Worm (Caenorhabditis elegans): Measurements from ENCODE around the gene Y57A10C.11.

DNA sequence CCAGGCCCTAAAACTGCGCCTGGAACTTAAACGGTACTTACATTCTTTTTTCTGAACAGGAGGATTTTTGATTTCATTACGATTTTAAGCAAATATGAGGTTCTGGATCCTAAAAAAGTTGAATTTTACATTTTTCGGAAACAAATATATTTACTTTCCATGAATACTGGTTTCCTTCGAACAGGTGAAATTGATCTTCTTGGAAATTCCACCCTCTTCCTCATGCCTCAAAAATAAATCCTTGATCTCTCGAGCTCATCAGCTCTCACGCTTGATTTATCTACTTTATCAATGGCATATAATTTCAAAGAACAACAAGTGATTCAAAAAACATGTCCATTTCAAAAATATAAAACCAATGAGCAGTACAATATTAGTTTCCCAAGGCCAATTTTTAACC, 27.2 kb downstream of the Y57A10C.11 start:
- no peak for TF ChIP-seq lin-29 (GFP tag; IDR thresholded peaks at IDR 0.05)
- TF ChIP-seq T20F7.1 (GFP tag; optimal IDR thresholded peaks at IDR 0.05), result no peak
- no peak for TF ChIP-seq zag-1 (tag; optimal IDR thresholded peaks at IDR 0.05)
